Worm (Caenorhabditis elegans) whole organism, young adult: ENCODE results near the gene ZK287.7.

Experiments used
- F10E7.11 ChIP-seq: sonication (generic microtip); optimal IDR thresholded peaks from 2 replicates; lab custom pipeline; 2017; ENCODE audit warnings: mild to moderate bottlenecking, missing genetic modification characterization, moderate library complexity, missing compliant biosample characterization
- bed-1 ChIP-seq: fragments of 200-800 bp; sonication (Bioruptor generic); IDR thresholded peaks from 2 replicates; pipeline ENCODE4 v1.3.6; 2022; ENCODE audit warnings: missing genetic modification reagents, missing genetic modification characterization, missing compliant biosample characterization
- sdz-38 ChIP-seq: sonication (generic microtip); optimal IDR thresholded peaks from 2 replicates; lab custom pipeline; 2016; ENCODE audit warnings: missing genotype, missing genetic modification characterization, missing compliant biosample characterization
- snpc-4 ChIP-seq, 5 experiments: fragments of 150-350 bp in 1 of 5; sonication (generic microtip) in 4 of 5; optimal IDR thresholded peaks; 2 replicates each; lab custom pipeline; 2014 to 2018; ENCODE audit warnings: missing genetic modification characterization in 5 of 5, missing biosample characterization in 3 of 5, antibody characterized with exemption in 2 of 5, mild to moderate bottlenecking in 2 of 5, missing compliant biosample characterization in 2 of 5, missing genotype in 2 of 5, moderate library complexity in 2 of 5, missing genetic modification reagents in 1 of 5
- tbp1 ChIP-seq: fragments of 200-800 bp; sonication (Bioruptor generic); optimal IDR thresholded peaks from 2 replicates; lab custom pipeline; 2018; ENCODE audit warnings: mild to moderate bottlenecking, missing genetic modification characterization, missing compliant biosample characterization

DNA sequence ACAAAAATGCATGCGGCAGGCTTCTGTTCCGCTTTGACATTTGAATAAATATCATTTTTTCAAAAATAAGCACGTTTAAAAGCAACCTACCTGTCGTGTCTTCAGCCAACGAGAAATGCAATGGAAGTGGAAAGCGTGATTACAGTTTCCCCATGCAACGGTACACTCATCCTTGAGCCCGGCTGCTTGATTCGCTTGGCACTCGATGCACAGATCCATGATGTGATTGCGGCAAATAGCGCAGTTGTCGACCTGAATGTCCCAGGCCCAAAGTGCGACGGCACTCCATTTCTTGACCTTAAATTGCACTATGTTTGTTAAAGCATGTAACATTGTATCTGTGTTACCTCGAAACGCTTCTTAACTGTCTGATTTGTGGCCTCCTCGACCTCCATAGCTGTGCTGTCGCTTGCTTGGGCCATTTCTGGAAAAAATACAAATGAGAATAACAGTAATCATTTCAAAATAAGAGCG is 2.7 kb upstream of the ZK287.7 start, which contains the start of gene rbx-1:
- TF ChIP-seq F10E7.11 (tag; lab: Kevin White, UChicago) (no peak), sdz-38 (tag; lab: Kevin White, UChicago) (no peak), snpc-4 (GFP tag; optimal IDR thresholded peaks at IDR 0.05; lab: Kevin White, UChicago) (no peak), snpc-4 (tag; optimal IDR thresholded peaks at IDR 0.05; lab: Kevin White, UChicago) (no peak), tbp1 (GFP tag; lab: Kevin White, UChicago) (no peak), bed-1 (no peak)
